Fruit fly (Drosophila melanogaster) whole organism, embryonic: ENCODE data around the gene unk.

ENCODE experiments used
- BtbVII ChIP-seq: fragments of 200-800 bp; sonication (Bioruptor generic); optimal IDR thresholded peaks from 3 replicates; lab custom pipeline; 2017; ENCODE audit warnings: missing biosample characterization, mild to moderate bottlenecking, missing genetic modification characterization
- CG12155 ChIP-seq: fragments of 200-800 bp; sonication (Bioruptor generic); optimal IDR thresholded peaks from 3 replicates; lab custom pipeline; 2016; ENCODE audit warnings: missing biosample characterization, missing genetic modification characterization
- CG12219 ChIP-seq: fragments of 200-800 bp; sonication (Bioruptor generic); optimal IDR thresholded peaks from 3 replicates; lab custom pipeline; 2018; ENCODE audit warnings: missing biosample characterization, mild to moderate bottlenecking, missing genetic modification characterization
- CG15073 ChIP-seq: fragments of 200-800 bp; sonication (Bioruptor generic); optimal IDR thresholded peaks from 2 replicates; lab custom pipeline; 2016; ENCODE audit warnings: missing biosample characterization, missing genetic modification characterization
- CG17359 ChIP-seq: fragments of 200-800 bp; sonication (Bioruptor generic); optimal IDR thresholded peaks from 3 replicates; lab custom pipeline; 2018; ENCODE audit warnings: missing biosample characterization, mild to moderate bottlenecking, missing genetic modification characterization, moderate library complexity
- CG2129 ChIP-seq: fragments of 200-800 bp; sonication (Bioruptor generic); IDR thresholded peaks from 2 replicates; pipeline ENCODE4 v1.3.6; 2022; ENCODE audit warnings: missing biosample characterization, missing genetic modification characterization; ENCODE audit not compliant: partially characterized antibody
- CG31224 ChIP-seq: fragments of 200-800 bp; sonication (Bioruptor generic); IDR thresholded peaks from 2 replicates; pipeline ENCODE4 v1.3.6; 2022; ENCODE audit warnings: missing biosample characterization, missing genetic modification characterization
- CG32532 ChIP-seq: fragments of 200-800 bp; sonication (Bioruptor generic); IDR thresholded peaks from 2 replicates; pipeline ENCODE4 v1.3.6; 2022; ENCODE audit warnings: missing biosample characterization, missing genetic modification characterization
- CG43689 ChIP-seq: fragments of 200-800 bp; sonication (Bioruptor generic); IDR thresholded peaks from 2 replicates; pipeline ENCODE4 v1.3.6; 2022; ENCODE audit warnings: missing biosample characterization, missing genetic modification characterization
- CG4820 ChIP-seq: fragments of 200-800 bp; sonication (Bioruptor generic); optimal IDR thresholded peaks from 3 replicates; lab custom pipeline; 2016; ENCODE audit warnings: missing biosample characterization, missing genetic modification characterization
- CG6654 ChIP-seq: fragments of 200-800 bp; sonication (Bioruptor generic); optimal IDR thresholded peaks from 2 replicates; lab custom pipeline; 2017; ENCODE audit warnings: missing biosample characterization, mild to moderate bottlenecking, missing genetic modification characterization
- CG6765 ChIP-seq: fragments of 200-800 bp; sonication (Bioruptor generic); optimal IDR thresholded peaks from 3 replicates; lab custom pipeline; 2017; ENCODE audit warnings: missing biosample characterization, mild to moderate bottlenecking, missing genetic modification characterization
- CG7987 ChIP-seq: fragments of 200-800 bp; sonication (Bioruptor generic); optimal IDR thresholded peaks from 2 replicates; lab custom pipeline; 2018; ENCODE audit warnings: missing biosample characterization, mild to moderate bottlenecking, missing genetic modification characterization, moderate library complexity
- CG8089 ChIP-seq: fragments of 200-800 bp; sonication (Bioruptor generic); optimal IDR thresholded peaks from 3 replicates; lab custom pipeline; 2016; ENCODE audit warnings: missing biosample characterization, missing genetic modification characterization
- CG8765 ChIP-seq: fragments of 200-800 bp; sonication (Bioruptor generic); IDR thresholded peaks from 2 replicates; pipeline ENCODE4 v1.3.6; 2022; ENCODE audit warnings: missing biosample characterization, missing genetic modification characterization
- CG9609 ChIP-seq: fragments of 200-800 bp; sonication (Bioruptor generic); optimal IDR thresholded peaks from 3 replicates; lab custom pipeline; 2016; ENCODE audit warnings: missing biosample characterization, missing genetic modification characterization
- CTCF ChIP-seq: fragments of 200-800 bp; sonication (Bioruptor generic); optimal IDR thresholded peaks from 2 replicates; lab custom pipeline; 2017; ENCODE audit warnings: missing biosample characterization, mild to moderate bottlenecking, missing genetic modification characterization, moderate library complexity
- D19B ChIP-seq: fragments of 200-800 bp; sonication (Bioruptor generic); optimal IDR thresholded peaks from 2 replicates; lab custom pipeline; 2017; ENCODE audit warnings: missing biosample characterization, mild to moderate bottlenecking, missing genetic modification characterization
- Dip3 ChIP-seq: fragments of 200-800 bp; sonication (Bioruptor generic); optimal IDR thresholded peaks from 3 replicates; lab custom pipeline; 2016; ENCODE audit warnings: missing biosample characterization, missing genetic modification characterization
- Dp ChIP-seq: fragments of 200-800 bp; sonication (Bioruptor generic); optimal IDR thresholded peaks from 2 replicates; lab custom pipeline; 2018; ENCODE audit warnings: missing biosample characterization, mild to moderate bottlenecking, missing genetic modification characterization, moderate library complexity
- Dref ChIP-seq: fragments of 200-800 bp; sonication (Bioruptor generic); IDR thresholded peaks from 2 replicates; pipeline ENCODE4 v1.3.6; 2022; ENCODE audit warnings: missing biosample characterization, missing genetic modification characterization
- HmgZ ChIP-seq: fragments of 200-800 bp; sonication (Bioruptor generic); optimal IDR thresholded peaks from 2 replicates; lab custom pipeline; 2018; ENCODE audit warnings: missing biosample characterization, mild to moderate bottlenecking, missing genetic modification characterization
- Mad ChIP-seq: fragments of 200-800 bp; sonication (Bioruptor generic); optimal IDR thresholded peaks from 2 replicates; lab custom pipeline; 2016; ENCODE audit warnings: missing biosample characterization, missing genetic modification characterization
- Med ChIP-seq: fragments of 200-800 bp; sonication (Bioruptor generic); peaks from one replicate; lab custom pipeline; 2016; ENCODE audit warnings: missing biosample characterization, missing genetic modification characterization, mild to moderate bottlenecking, inconsistent platforms, moderate library complexity
- Rfx ChIP-seq: fragments of 200-800 bp; sonication (Bioruptor generic); IDR thresholded peaks from 2 replicates; pipeline ENCODE4 v1.3.6; 2022; ENCODE audit warnings: missing biosample characterization, missing genetic modification characterization
- Rx ChIP-seq: fragments of 200-800 bp; sonication (Bioruptor generic); IDR thresholded peaks from 2 replicates; pipeline ENCODE4 v1.3.6; 2022; ENCODE audit warnings: missing biosample characterization, missing genetic modification characterization
- Tbp ChIP-seq: fragments of >200 bp; optimal IDR thresholded peaks from 2 replicates; lab custom pipeline; 2018; ENCODE audit warnings: missing biosample characterization, missing genetic modification characterization
- abd-A ChIP-seq: fragments of 200-800 bp; sonication (Bioruptor generic); optimal IDR thresholded peaks from 3 replicates; lab custom pipeline; 2019; ENCODE audit warnings: missing biosample characterization, mild to moderate bottlenecking, missing genetic modification characterization, moderate library complexity
- ac ChIP-seq: fragments of 200-800 bp; sonication (Bioruptor generic); optimal IDR thresholded peaks from 3 replicates; lab custom pipeline; 2017; ENCODE audit warnings: missing biosample characterization, mild to moderate bottlenecking, missing genetic modification characterization
- exex ChIP-seq: fragments of 200-800 bp; sonication (Bioruptor generic); optimal IDR thresholded peaks from 4 replicates; lab custom pipeline; 2018; ENCODE audit warnings: missing biosample characterization, mild to moderate bottlenecking, missing genetic modification characterization, moderate library complexity
- gcm2 ChIP-seq: fragments of 200-800 bp; sonication (Bioruptor generic); optimal IDR thresholded peaks from 2 replicates; lab custom pipeline; 2016; ENCODE audit warnings: missing biosample characterization, missing genetic modification characterization
- gfzf ChIP-seq: fragments of 200-800 bp; sonication (Bioruptor generic); optimal IDR thresholded peaks from 2 replicates; lab custom pipeline; 2016; ENCODE audit warnings: missing biosample characterization, mild to moderate bottlenecking, missing genetic modification characterization, moderate library complexity
- h ChIP-seq: fragments of >200 bp; optimal IDR thresholded peaks from 2 replicates; lab custom pipeline; 2017
- hkb ChIP-seq, 2 experiments: fragments of 200-800 bp in 1 of 2; fragments of >200 bp in 1 of 2; sonication (Bioruptor generic) in 1 of 2; IDR thresholded peaks in 1 of 2; optimal IDR thresholded peaks in 1 of 2; 2 replicates each; pipeline versions ENCODE4 v1.3.6 to Lab custom; 2017 to 2022; ENCODE audit warnings: missing biosample characterization in 1 of 2, missing genetic modification characterization in 1 of 2
- jumu ChIP-seq: fragments of 200-800 bp; sonication (Bioruptor generic); optimal IDR thresholded peaks from 3 replicates; lab custom pipeline; 2016; ENCODE audit warnings: missing biosample characterization, missing genetic modification characterization
- kni ChIP-seq: fragments of 200-800 bp; sonication (Bioruptor generic); optimal IDR thresholded peaks from 3 replicates; lab custom pipeline; 2017; ENCODE audit warnings: mild to moderate bottlenecking, missing biosample characterization, missing genetic modification reagents, missing genetic modification characterization
- mirr ChIP-seq: fragments of 200-800 bp; sonication (Bioruptor generic); optimal IDR thresholded peaks from 3 replicates; lab custom pipeline; 2018; ENCODE audit warnings: missing biosample characterization, mild to moderate bottlenecking, missing genetic modification characterization
- phol ChIP-seq: fragments of 200-800 bp; sonication (Bioruptor generic); optimal IDR thresholded peaks from 3 replicates; lab custom pipeline; 2018; ENCODE audit warnings: missing biosample characterization, mild to moderate bottlenecking, missing genetic modification characterization, moderate library complexity
- pros ChIP-seq: fragments of 200-800 bp; sonication (Bioruptor generic); optimal IDR thresholded peaks from 3 replicates; lab custom pipeline; 2019; ENCODE audit warnings: missing biosample characterization, mild to moderate bottlenecking, missing genetic modification characterization, moderate library complexity
- scrt ChIP-seq: fragments of 200-800 bp; sonication (Bioruptor generic); optimal IDR thresholded peaks from 2 replicates; lab custom pipeline; 2018; ENCODE audit warnings: missing biosample characterization, mild to moderate bottlenecking, missing genetic modification characterization, moderate library complexity
- sens-2 ChIP-seq: fragments of 200-800 bp; sonication (Bioruptor generic); IDR thresholded peaks from 2 replicates; pipeline ENCODE4 v1.3.6; 2022; ENCODE audit warnings: missing biosample characterization, missing genetic modification characterization
- sob ChIP-seq: fragments of 200-800 bp; sonication (Bioruptor generic); IDR thresholded peaks from 2 replicates; pipeline ENCODE4 v1.3.6; 2022; ENCODE audit warnings: missing biosample characterization, missing genetic modification characterization
- sqz ChIP-seq: fragments of 200-800 bp; sonication (Bioruptor generic); optimal IDR thresholded peaks from 3 replicates; lab custom pipeline; 2018; ENCODE audit warnings: missing biosample characterization, mild to moderate bottlenecking, missing genetic modification characterization
- ssp ChIP-seq: fragments of 200-800 bp; sonication (Bioruptor generic); IDR thresholded peaks from 2 replicates; pipeline ENCODE4 v1.3.6; 2022; ENCODE audit warnings: missing biosample characterization, missing genetic modification characterization
- tin ChIP-seq: fragments of 200-800 bp; sonication (Bioruptor generic); optimal IDR thresholded peaks from 3 replicates; lab custom pipeline; 2016; ENCODE audit warnings: missing biosample characterization, missing genetic modification characterization

Gene unk

DNA sequence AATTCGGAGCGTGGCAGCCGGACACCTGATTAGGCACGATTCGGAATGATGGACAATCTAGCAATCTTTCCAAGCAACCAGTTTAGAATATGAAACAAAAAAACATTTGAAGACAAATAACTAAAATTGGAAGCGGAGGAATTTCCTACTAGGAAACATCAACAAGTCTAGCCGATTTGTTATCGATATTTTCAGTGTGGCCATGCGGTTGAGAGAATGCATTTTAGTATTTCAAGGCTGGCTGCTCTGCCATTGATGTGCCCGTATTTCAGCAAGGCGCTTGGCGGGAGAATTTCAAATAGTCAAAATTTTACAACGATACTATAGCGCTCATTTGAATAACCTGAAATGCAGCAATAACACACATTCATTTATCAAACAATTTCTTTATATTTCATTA, 29.9 kb downstream of the unk start, which contains the start of gene CG31457 (continued):
- TF ChIP-seq scrt (peak; percentile 78), sqz (GFP tag; lab: Kevin White, UChicago) (no peak), CG6654 (GFP tag; lab: Kevin White, UChicago) (no peak), kni (GFP tag; lab: Kevin White, UChicago) (no peak), CG32532 (GFP tag; lab: Robert Waterston, UW) (no peak), exex (tag; lab: Kevin White, UChicago) (no peak), ssp (GFP tag; lab: Robert Waterston, UW) (no peak), CG2129 (GFP tag; lab: Robert Waterston, UW) (peak; percentile 46; the same call in 1 of the 2 replicates), h (no peak), CG9609 (GFP tag; lab: Kevin White, UChicago) (no peak), sob (no peak), Rx (GFP tag; lab: Robert Waterston, UW) (no peak), Dip3 (GFP tag; lab: Kevin White, UChicago) (no peak), HmgZ (peak; percentile 77), CG4820 (GFP tag; lab: Kevin White, UChicago) (no peak), Dp (GFP tag; lab: Kevin White, UChicago) (peak; percentile 98), CG43689 (GFP tag; lab: Robert Waterston, UW) (no peak), CG17359 (no peak), hkb (optimal IDR thresholded peaks at IDR 0.05; lab: Kevin White, UChicago) (no peak), hkb (GFP tag; IDR thresholded peaks at IDR 0.05; lab: Robert Waterston, UW) (no peak), CG12155 (GFP tag; lab: Kevin White, UChicago) (no peak), BtbVII (GFP tag; lab: Kevin White, UChicago) (no peak), phol (tag; lab: Kevin White, UChicago) (peak; percentile 71), mirr (no peak), CTCF (GFP tag; lab: Kevin White, UChicago) (peak; percentile 57), pros (GFP tag; lab: Kevin White, UChicago) (no peak), CG31224 (GFP tag; lab: Robert Waterston, UW) (no peak), tin (GFP tag; lab: Kevin White, UChicago) (no peak), jumu (GFP tag; lab: Kevin White, UChicago) (no peak), Dref (peak; percentile 82), abd-A (tag; lab: Kevin White, UChicago) (no peak), CG15073 (GFP tag; lab: Kevin White, UChicago) (no peak), sens-2 (no peak), D19B (GFP tag; lab: Kevin White, UChicago) (no peak), gfzf (GFP tag; lab: Kevin White, UChicago) (peak; percentile 92), Rfx (GFP tag; lab: Robert Waterston, UW) (no peak), Med (GFP tag; lab: Kevin White, UChicago) (peak; percentile 87), CG8089 (GFP tag; lab: Kevin White, UChicago) (no peak), ac (GFP tag; lab: Kevin White, UChicago) (no peak), CG7987 (no peak), gcm2 (GFP tag; lab: Kevin White, UChicago) (no peak), CG12219 (GFP tag; lab: Kevin White, UChicago) (no peak), Mad (GFP tag; lab: Kevin White, UChicago) (no peak), CG8765 (GFP tag; lab: Robert Waterston, UW) (no peak), CG6765 (GFP tag; lab: Kevin White, UChicago) (no peak), Tbp (GFP tag; lab: Kevin White, UChicago) (no peak)
